Worm (Caenorhabditis elegans) whole organism, early embryonic: ENCODE measurements around the gene sra-36.

Experiments
- B0310.2 ChIP-seq: sonication (generic microtip); optimal IDR thresholded peaks from 2 replicates; lab custom pipeline; 2016; ENCODE audit warnings: mild to moderate bottlenecking, missing genetic modification characterization, missing compliant biosample characterization
- F13C5.2 ChIP-seq: sonication (generic microtip); optimal IDR thresholded peaks from 2 replicates; lab custom pipeline; 2017; ENCODE audit warnings: mild to moderate bottlenecking, missing genetic modification characterization, inconsistent platforms, missing compliant biosample characterization
- aly-1 ChIP-seq: sonication (generic microtip); optimal IDR thresholded peaks from 2 replicates; lab custom pipeline; 2016; ENCODE audit warnings: missing genetic modification characterization, missing compliant biosample characterization
- hmbx-1 ChIP-seq: sonication (generic microtip); optimal IDR thresholded peaks from 2 replicates; lab custom pipeline; 2016; ENCODE audit warnings: mild to moderate bottlenecking, missing genetic modification characterization, missing compliant biosample characterization
- hnd-1 ChIP-seq: sonication (generic microtip); optimal IDR thresholded peaks from 2 replicates; lab custom pipeline; 2016; ENCODE audit warnings: missing genetic modification characterization, missing compliant biosample characterization
- pes-1 ChIP-seq: fragments of 200-800 bp; sonication (Bioruptor generic); IDR thresholded peaks from 2 replicates; pipeline ENCODE4 v1.3.6; 2022; ENCODE audit warnings: missing genetic modification reagents, missing genetic modification characterization, missing compliant biosample characterization
- scrt-1 ChIP-seq: fragments of 200-800 bp; sonication (Bioruptor generic); IDR thresholded peaks from 2 replicates; pipeline ENCODE4 v1.3.6; 2022; ENCODE audit warnings: missing genetic modification characterization, missing compliant biosample characterization

sra-36 gene

DNA sequence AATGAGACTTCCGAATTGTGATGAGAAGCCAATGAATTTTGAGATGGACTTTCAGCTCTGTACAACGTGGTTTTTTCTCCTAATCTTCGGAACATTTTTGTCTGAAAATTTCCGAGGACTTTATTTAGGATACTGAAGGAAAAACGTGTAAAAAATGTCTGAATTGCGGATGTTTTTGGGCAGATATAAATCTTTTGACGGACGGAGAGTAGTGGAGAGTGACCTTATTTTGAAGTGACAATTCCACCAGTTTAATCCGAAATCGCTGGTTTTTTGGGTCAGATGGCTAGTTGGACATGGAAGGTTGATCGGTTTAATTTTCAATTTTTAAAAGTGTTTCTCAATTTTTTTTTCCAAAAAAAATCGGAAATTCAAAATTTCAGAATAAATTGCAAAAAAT lies 51.2 kb downstream of the sra-36 start, which contains the start of gene T05C1.3:
Gene T05C1.3 (minus strand): TSS at position 101 of the 400 bp plus-strand sequence.
- TF ChIP-seq scrt-1 (GFP tag; lab: Robert Waterston, UW) (no peak), B0310.2 (tag; lab: Kevin White, UChicago) (no peak), aly-1 (tag; lab: Kevin White, UChicago) (no peak), pes-1 (no peak), hnd-1 (tag; lab: Kevin White, UChicago) (no peak), hmbx-1 (tag; lab: Kevin White, UChicago) (no peak), F13C5.2 (tag; lab: Kevin White, UChicago) (no peak)
